Worm (Caenorhabditis elegans) whole organism, late embryonic: ENCODE measurements around the gene sri-25.

Source experiments
- F13H6.1 ChIP-seq: sonication (generic microtip); optimal IDR thresholded peaks from 2 replicates; lab custom pipeline; 2016; ENCODE audit warnings: missing genetic modification characterization, missing compliant biosample characterization
- ceh-18 ChIP-seq: sonication (generic microtip); optimal IDR thresholded peaks from 2 replicates; lab custom pipeline; 2016; ENCODE audit warnings: missing genetic modification characterization, missing compliant biosample characterization
- dve-1 ChIP-seq: sonication (generic microtip); optimal IDR thresholded peaks from 2 replicates; lab custom pipeline; 2017; ENCODE audit warnings: antibody characterized with exemption, mild to moderate bottlenecking, missing genetic modification characterization, missing compliant biosample characterization
- hlh-8 ChIP-seq: sonication (generic microtip); optimal IDR thresholded peaks from 2 replicates; lab custom pipeline; 2016; ENCODE audit warnings: missing genotype, missing genetic modification characterization, missing compliant biosample characterization
- madf-2 ChIP-seq: sonication (generic microtip); optimal IDR thresholded peaks from 2 replicates; lab custom pipeline; 2017; ENCODE audit warnings: missing genetic modification characterization, missing compliant biosample characterization
- mec-3 ChIP-seq: sonication (generic microtip); optimal IDR thresholded peaks from 2 replicates; lab custom pipeline; 2016; ENCODE audit warnings: borderline replicate concordance, missing genetic modification characterization, missing compliant biosample characterization
- nhr-232 ChIP-seq: sonication (generic microtip); optimal IDR thresholded peaks from 2 replicates; lab custom pipeline; 2016; ENCODE audit warnings: missing genetic modification characterization, missing compliant biosample characterization
- sox-4 ChIP-seq: sonication (generic microtip); optimal IDR thresholded peaks from 2 replicates; lab custom pipeline; 2017; ENCODE audit warnings: mild to moderate bottlenecking, missing genetic modification characterization, inconsistent platforms, missing compliant biosample characterization
- syd-9 ChIP-seq: sonication (generic microtip); optimal IDR thresholded peaks from 2 replicates; lab custom pipeline; 2016; ENCODE audit warnings: mild to moderate bottlenecking, missing genetic modification characterization, moderate library complexity, missing compliant biosample characterization
- unc-42 ChIP-seq: sonication (generic microtip); optimal IDR thresholded peaks from 2 replicates; lab custom pipeline; 2016; ENCODE audit warnings: missing genotype, missing genetic modification characterization, missing compliant biosample characterization
- unc-86 ChIP-seq: sonication (generic microtip); optimal IDR thresholded peaks from 2 replicates; lab custom pipeline; 2016; ENCODE audit warnings: missing genetic modification characterization, missing compliant biosample characterization

DNA sequence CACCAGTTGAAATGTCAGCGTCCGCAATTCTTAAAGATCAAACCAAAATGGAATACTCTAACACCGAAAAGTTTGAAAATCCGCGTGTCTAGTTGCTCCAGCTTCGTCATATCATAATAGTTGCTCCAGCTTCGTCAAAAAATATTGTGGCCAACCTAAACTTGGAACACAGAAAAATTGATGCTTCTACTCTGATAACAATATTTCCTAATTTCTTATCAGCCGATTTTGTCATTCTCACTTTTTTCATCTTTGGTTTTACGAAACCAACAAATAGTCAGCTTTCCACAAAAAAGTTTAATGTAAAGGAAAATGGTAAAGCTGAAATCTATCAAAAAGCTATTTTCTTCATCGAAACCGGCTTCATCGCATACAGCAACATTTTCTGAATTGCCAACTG is 34.4 kb upstream of the sri-25 start, which contains the start of gene fbxa-84:
- TF ChIP-seq unc-86 (tag; lab: Kevin White, UChicago) = no peak
- TF ChIP-seq F13H6.1 (tag; lab: Kevin White, UChicago) = no peak
- TF ChIP-seq madf-2 (tag; lab: Kevin White, UChicago) = no peak
- TF ChIP-seq dve-1 = no peak
- no peak for TF ChIP-seq mec-3 (tag; lab: Kevin White, UChicago)
- no peak for TF ChIP-seq nhr-232
- no peak for TF ChIP-seq syd-9 (tag; lab: Kevin White, UChicago)
- TF ChIP-seq unc-42 (tag; lab: Kevin White, UChicago) = no peak
- no peak for TF ChIP-seq ceh-18 (tag; lab: Kevin White, UChicago)
- no peak for TF ChIP-seq hlh-8 (tag; lab: Kevin White, UChicago)
- TF ChIP-seq sox-4 = no peak
